Worm (Caenorhabditis elegans) whole organism, L2 larva: ENCODE results near the gene atat-2.

Source experiments
- C34F6.9 ChIP-seq: fragments of 150-350 bp; optimal IDR thresholded peaks from 2 replicates; lab custom pipeline; 2014; ENCODE audit warnings: missing biosample characterization, missing genetic modification characterization
- F13H6.1 ChIP-seq: sonication (generic microtip); optimal IDR thresholded peaks from 2 replicates; lab custom pipeline; 2016; ENCODE audit warnings: missing genetic modification characterization, missing compliant biosample characterization
- R02D3.7 ChIP-seq: fragments of 150-350 bp; optimal IDR thresholded peaks from 2 replicates; lab custom pipeline; 2014; ENCODE audit warnings: missing biosample characterization, missing genetic modification characterization
- Y55F3AM.14 ChIP-seq: fragments of 200-800 bp; sonication (Bioruptor generic); optimal IDR thresholded peaks from 2 replicates; lab custom pipeline; 2018; ENCODE audit warnings: mild to moderate bottlenecking, missing genetic modification characterization, missing compliant biosample characterization
- alr-1 ChIP-seq: fragments of 150-350 bp; optimal IDR thresholded peaks from 2 replicates; lab custom pipeline; 2014; ENCODE audit warnings: missing biosample characterization, missing genetic modification characterization
- ama-1 ChIP-seq: fragments of 150-350 bp; optimal IDR thresholded peaks from 2 replicates; lab custom pipeline; 2018; ENCODE audit warnings: inconsistent platforms
- blmp-1 ChIP-seq: sonication (generic microtip); optimal IDR thresholded peaks from 2 replicates; lab custom pipeline; 2017; ENCODE audit warnings: missing genetic modification characterization, mild to moderate bottlenecking, missing compliant biosample characterization, antibody characterized with exemption, moderate library complexity; ENCODE audit not compliant: insufficient read depth
- ceh-82 ChIP-seq: fragments of 150-350 bp; optimal IDR thresholded peaks from 2 replicates; lab custom pipeline; 2014; ENCODE audit warnings: missing biosample characterization, missing genetic modification characterization
- crh-2 ChIP-seq: sonication (generic microtip); optimal IDR thresholded peaks from 2 replicates; lab custom pipeline; 2017; ENCODE audit warnings: missing biosample characterization, missing genetic modification characterization
- dmd-4 ChIP-seq: sonication (generic microtip); optimal IDR thresholded peaks from 2 replicates; lab custom pipeline; 2017; ENCODE audit warnings: missing biosample characterization, missing genetic modification characterization
- egl-27 ChIP-seq: sonication (generic microtip); optimal IDR thresholded peaks from 3 replicates; lab custom pipeline; 2017; ENCODE audit warnings: missing biosample characterization, missing genetic modification reagents, missing genetic modification characterization
- elt-1 ChIP-seq: fragments of 150-350 bp; optimal IDR thresholded peaks from 2 replicates; lab custom pipeline; 2014; ENCODE audit warnings: missing biosample characterization, missing genetic modification characterization
- elt-3 ChIP-seq: sonication (generic microtip); optimal IDR thresholded peaks from 2 replicates; lab custom pipeline; 2017; ENCODE audit warnings: missing biosample characterization, missing genetic modification characterization
- fos-1 ChIP-seq: fragments of 150-350 bp; optimal IDR thresholded peaks from 2 replicates; lab custom pipeline; 2014; ENCODE audit warnings: missing biosample characterization, missing genetic modification characterization
- lin-11 ChIP-seq: fragments of 150-350 bp; sonication (generic microtip); optimal IDR thresholded peaks from 2 replicates; lab custom pipeline; 2014; ENCODE audit warnings: missing biosample characterization, missing genetic modification characterization, inconsistent platforms, mixed read lengths
- lin-13 ChIP-seq: fragments of 150-350 bp; optimal IDR thresholded peaks from 2 replicates; lab custom pipeline; 2014; ENCODE audit warnings: missing biosample characterization, missing genetic modification reagents, missing genetic modification characterization
- lin-39 ChIP-seq: fragments of 150-350 bp; optimal IDR thresholded peaks from 2 replicates; lab custom pipeline; 2014; ENCODE audit warnings: missing biosample characterization, missing genetic modification reagents, missing genetic modification characterization
- lsy-2 ChIP-seq, 2 experiments: fragments of 150-350 bp in 1 of 2; sonication (generic microtip) in 1 of 2; optimal IDR thresholded peaks; 2 replicates each; lab custom pipeline; 2014 to 2017; ENCODE audit warnings: missing biosample characterization in 2 of 2, missing genetic modification characterization in 2 of 2
- mab-5 ChIP-seq: fragments of 150-350 bp; optimal IDR thresholded peaks from 2 replicates; lab custom pipeline; 2014; ENCODE audit warnings: missing biosample characterization, missing genetic modification characterization
- mbf-1 ChIP-seq: sonication (generic microtip); optimal IDR thresholded peaks from 2 replicates; lab custom pipeline; 2017; ENCODE audit warnings: missing biosample characterization, missing genetic modification characterization
- mdl-1 ChIP-seq, 2 experiments: fragments of 150-350 bp in 1 of 2; sonication (generic microtip) in 1 of 2; optimal IDR thresholded peaks; 2 replicates each; lab custom pipeline; 2017; ENCODE audit warnings: missing biosample characterization in 2 of 2, missing genetic modification characterization in 2 of 2
- nhr-10 ChIP-seq: sonication (generic microtip); optimal IDR thresholded peaks from 2 replicates; lab custom pipeline; 2017; ENCODE audit warnings: missing biosample characterization, missing genetic modification characterization
- nhr-12 ChIP-seq: fragments of 150-350 bp; optimal IDR thresholded peaks from 2 replicates; lab custom pipeline; 2014; ENCODE audit warnings: missing biosample characterization, missing genetic modification characterization
- nhr-129 ChIP-seq: fragments of 150-350 bp; optimal IDR thresholded peaks from 2 replicates; lab custom pipeline; 2014; ENCODE audit warnings: missing biosample characterization, missing genetic modification characterization
- nhr-21 ChIP-seq: fragments of 150-350 bp; optimal IDR thresholded peaks from 2 replicates; lab custom pipeline; 2014; ENCODE audit warnings: missing biosample characterization, missing genetic modification characterization
- nhr-25 ChIP-seq: fragments of 150-350 bp; sonication (generic microtip); optimal IDR thresholded peaks from 3 replicates; lab custom pipeline; 2014; ENCODE audit warnings: missing biosample characterization, missing genetic modification characterization
- nhr-6 ChIP-seq: fragments of 150-350 bp; optimal IDR thresholded peaks from 2 replicates; lab custom pipeline; 2014; ENCODE audit warnings: missing biosample characterization, missing genetic modification characterization
- nhr-77 ChIP-seq: fragments of 150-350 bp; optimal IDR thresholded peaks from 2 replicates; lab custom pipeline; 2014; ENCODE audit warnings: missing biosample characterization, missing genetic modification characterization
- peb-1 ChIP-seq: fragments of 150-350 bp; optimal IDR thresholded peaks from 2 replicates; lab custom pipeline; 2014; ENCODE audit warnings: missing biosample characterization, missing genetic modification characterization
- sem-4 ChIP-seq: fragments of 150-350 bp; optimal IDR thresholded peaks from 2 replicates; lab custom pipeline; 2014; ENCODE audit warnings: missing biosample characterization, missing genetic modification reagents, missing genetic modification characterization
- skn-1 ChIP-seq: sonication (generic microtip); optimal IDR thresholded peaks from 2 replicates; lab custom pipeline; 2017; ENCODE audit warnings: missing biosample characterization, missing genetic modification characterization
- sma-3 ChIP-seq: sonication (generic microtip); optimal IDR thresholded peaks from 2 replicates; lab custom pipeline; 2016; ENCODE audit warnings: missing genetic modification reagents, missing genetic modification characterization, missing compliant biosample characterization
- sma-9 ChIP-seq, 2 experiments: fragments of 150-350 bp in 1 of 2; sonication (generic microtip) in 1 of 2; optimal IDR thresholded peaks; 2 replicates each; lab custom pipeline; 2014 to 2016; ENCODE audit warnings: missing genetic modification characterization in 2 of 2, mild to moderate bottlenecking in 1 of 2, missing biosample characterization in 1 of 2, missing compliant biosample characterization in 1 of 2, missing genetic modification reagents in 1 of 2, moderate library complexity in 1 of 2
- snpc-4 ChIP-seq: fragments of 150-350 bp; optimal IDR thresholded peaks from 2 replicates; lab custom pipeline; 2014; ENCODE audit warnings: missing biosample characterization, missing genetic modification characterization
- unc-55 ChIP-seq: fragments of 150-350 bp; sonication (generic microtip); optimal IDR thresholded peaks from 3 replicates; lab custom pipeline; 2014; ENCODE audit warnings: missing biosample characterization, missing genetic modification reagents, missing genetic modification characterization
- unc-62 ChIP-seq: fragments of 150-350 bp; optimal IDR thresholded peaks from 2 replicates; lab custom pipeline; 2014; ENCODE audit warnings: missing biosample characterization, missing genetic modification reagents, missing genetic modification characterization
- zag-1 ChIP-seq: fragments of 150-350 bp; optimal IDR thresholded peaks from 2 replicates; lab custom pipeline; 2014; ENCODE audit warnings: missing biosample characterization, missing genetic modification characterization
- ztf-1 ChIP-seq: fragments of 200-800 bp; sonication (Bioruptor generic); conservative IDR thresholded peaks from 2 replicates; pipeline ENCODE4 v1.3.6; 2022; ENCODE audit warnings: missing genetic modification characterization, missing compliant biosample characterization
- ztf-11 ChIP-seq: sonication (generic microtip); optimal IDR thresholded peaks from 2 replicates; lab custom pipeline; 2017; ENCODE audit warnings: missing biosample characterization, missing genetic modification characterization
- ztf-4 ChIP-seq: fragments of 150-350 bp; optimal IDR thresholded peaks from 2 replicates; lab custom pipeline; 2014; ENCODE audit warnings: missing biosample characterization, missing genetic modification characterization

Gene atat-2

DNA sequence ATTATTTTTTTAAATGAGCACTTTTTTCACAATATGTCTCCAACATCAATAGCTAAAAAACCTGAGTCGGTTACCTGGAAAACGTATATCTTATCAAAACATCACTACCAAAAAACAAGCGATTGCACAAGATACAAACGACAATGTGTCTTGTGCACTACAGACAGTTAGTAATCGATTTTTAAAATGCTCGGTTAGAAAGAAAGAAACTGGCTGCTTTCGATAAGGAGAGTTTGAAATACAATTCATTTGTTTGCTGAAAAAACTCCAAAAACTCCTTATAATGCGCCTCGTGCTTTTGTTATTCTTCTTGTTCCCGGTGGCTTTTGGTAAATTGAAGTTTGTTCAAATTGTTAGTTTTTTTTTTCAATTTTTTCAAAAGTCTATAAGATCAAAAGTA, 19.7 kb upstream of the atat-2 start, which contains the start of gene acp-5:
acp-5 (plus strand) TSS at position 261 of the 400 bp plus-strand sequence.
- TF ChIP-seq nhr-12 (no peak), fos-1 (peak; percentile 10), mbf-1 (tag; lab: Kevin White, UChicago) (no peak)

- TF ChIP-seq fos-1 (peak; percentile 16), egl-27 (tag; lab: Kevin White, UChicago) (no peak), nhr-25 (tag; lab: Kevin White, UChicago) (no peak), nhr-129 (tag; lab: Kevin White, UChicago) (no peak), lin-13 (GFP tag; lab: Kevin White, UChicago) (no peak), lsy-2 (tag; optimal IDR thresholded peaks at IDR 0.05; lab: Kevin White, UChicago) (no peak), nhr-77 (tag; lab: Kevin White, UChicago) (no peak), ztf-4 (tag; lab: Kevin White, UChicago) (no peak)
Measured at ce11 chrX:5831827-5832226, 17.1 kb upstream of the atat-2 start.

- TF ChIP-seq unc-62 (GFP tag; lab: Kevin White, UChicago): no peak
- TF ChIP-seq nhr-25 (tag; lab: Kevin White, UChicago): peak; percentile 27
- TF ChIP-seq nhr-21: peak; percentile 58
- peak; percentile 25 for TF ChIP-seq blmp-1 (tag; lab: Kevin White, UChicago)
- TF ChIP-seq sma-3 (GFP tag; lab: Kevin White, UChicago): peak; percentile 51
- TF ChIP-seq nhr-12: no peak
- TF ChIP-seq sma-9 (GFP tag; optimal IDR thresholded peaks at IDR 0.05; lab: Kevin White, UChicago): peak; percentile 38
- TF ChIP-seq sma-9 (tag; optimal IDR thresholded peaks at IDR 0.05; lab: Kevin White, UChicago): no peak
- TF ChIP-seq, all 48 proteins: peak for 5
Measured at ce11 chrX:5834581-5835481, 14.1 kb upstream of the atat-2 start, which contains the start of gene F13D11.4. Gene F13D11.4, minus strand, starts transcription at chrX:5834805.

DNA sequence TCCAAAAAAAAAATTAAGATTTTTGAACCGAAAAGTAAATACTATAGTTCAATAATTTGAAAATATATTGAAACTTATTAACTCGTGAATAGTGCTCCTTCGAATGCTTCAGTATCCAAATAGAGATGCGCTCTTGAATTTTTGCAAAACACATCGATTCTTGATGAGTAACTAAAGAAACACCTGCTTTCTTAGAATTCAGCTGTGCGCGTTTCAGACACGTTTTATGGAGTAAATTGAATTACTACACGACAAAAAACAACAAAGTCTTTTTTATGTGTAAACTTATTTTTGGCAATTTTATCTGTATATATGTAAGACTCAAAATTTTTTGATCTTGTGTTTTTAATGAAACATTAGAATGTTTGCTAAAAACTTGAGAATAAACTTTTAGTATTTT, 12.4 kb upstream of the atat-2 start:
- no peak for TF ChIP-seq unc-55 (GFP tag; lab: Kevin White, UChicago)
- no peak for TF ChIP-seq mdl-1 (tag; optimal IDR thresholded peaks at IDR 0.05; lab: Kevin White, UChicago)
- no peak for TF ChIP-seq skn-1 (tag; lab: Kevin White, UChicago)
- no peak for TF ChIP-seq nhr-25 (tag; lab: Kevin White, UChicago)
- no peak for TF ChIP-seq lin-11 (tag; lab: Kevin White, UChicago)
- no peak for TF ChIP-seq ceh-82 (tag; lab: Kevin White, UChicago)
- TF ChIP-seq mbf-1 (tag; lab: Kevin White, UChicago): no peak

- TF ChIP-seq mab-5 (tag; lab: Kevin White, UChicago) (peak; percentile 38), sem-4 (tag; lab: Kevin White, UChicago) (peak; percentile 76), peb-1 (tag; lab: Kevin White, UChicago) (no peak), nhr-10 (tag; lab: Kevin White, UChicago) (no peak), F13H6.1 (tag; lab: Kevin White, UChicago) (peak; percentile 69), ama-1 (lab: Kevin White, UChicago) (no peak), lin-11 (tag; lab: Kevin White, UChicago) (no peak), nhr-129 (tag; lab: Kevin White, UChicago) (peak; percentile 41), mdl-1 (tag; optimal IDR thresholded peaks at IDR 0.05; lab: Kevin White, UChicago) (no peak), nhr-6 (peak; percentile 15), zag-1 (no peak), nhr-77 (tag; lab: Kevin White, UChicago) (no peak), egl-27 (tag; lab: Kevin White, UChicago) (no peak), lin-13 (GFP tag; lab: Kevin White, UChicago) (no peak), snpc-4 (tag; lab: Kevin White, UChicago) (no peak), elt-1 (tag; lab: Kevin White, UChicago) (no peak), unc-55 (GFP tag; lab: Kevin White, UChicago) (no peak), R02D3.7 (tag; lab: Kevin White, UChicago) (no peak), alr-1 (tag; lab: Kevin White, UChicago) (no peak), Y55F3AM.14 (GFP tag; lab: Kevin White, UChicago) (no peak), crh-2 (tag; lab: Kevin White, UChicago) (peak; percentile 47), skn-1 (tag; lab: Kevin White, UChicago) (no peak), ztf-1 (GFP tag; lab: Robert Waterston, UW) (no peak), nhr-21 (no peak), dmd-4 (tag; lab: Kevin White, UChicago) (no peak), fos-1 (peak; percentile 22), C34F6.9 (tag; lab: Kevin White, UChicago) (peak; percentile 49), elt-3 (tag; lab: Kevin White, UChicago) (no peak), lin-39 (tag; lab: Kevin White, UChicago) (no peak), unc-62 (GFP tag; lab: Kevin White, UChicago) (no peak), ztf-11 (tag; lab: Kevin White, UChicago) (no peak), lsy-2 (tag; optimal IDR thresholded peaks at IDR 0.05; lab: Kevin White, UChicago) (peak in 1 of 2 experiments; percentile 66), ceh-82 (tag; lab: Kevin White, UChicago) (no peak), nhr-25 (tag; lab: Kevin White, UChicago) (peak; percentile 52)
Measured at ce11 chrX:5837035-5837434, 11.9 kb upstream of the atat-2 start.
